Worm (Caenorhabditis elegans): Measurements from ENCODE around the gene mai-1.
A peak's percentile ranks its signal among the peaks of the same experiment; 100 is the strongest.

mai-1 gene

ce11 chrX:3115134-3116032 lies 1.0 kb downstream of the mai-1 start:
- TF ChIP-seq efl-1 (optimal IDR thresholded peaks at IDR 0.05) (peak in 1 of 2 experiments; percentile 4), efl-1 (GFP tag; optimal IDR thresholded peaks at IDR 0.05 in 1 of 2) (peak in 1 of 2 experiments; percentile 66), zip-4 (GFP tag; optimal IDR thresholded peaks at IDR 0.05) (no peak), nhr-19 (GFP tag; conservative IDR thresholded peaks at IDR 0.05) (peak; percentile 62), tbx-2 (tag; optimal IDR thresholded peaks at IDR 0.05) (no peak), ceh-63 (GFP tag; optimal IDR thresholded peaks at IDR 0.05) (peak; percentile 48), pqm-1 (tag; optimal IDR thresholded peaks at IDR 0.05) (no peak), nhr-84 (tag; optimal IDR thresholded peaks at IDR 0.05) (no peak), ceh-82 (tag; optimal IDR thresholded peaks at IDR 0.05) (peak in 2 of 3 experiments; percentile 18 to 29), ces-1 (GFP tag; optimal IDR thresholded peaks at IDR 0.05) (no peak), ama-1 (optimal IDR thresholded peaks at IDR 0.05) (peak; percentile 39), unc-62 (GFP tag; optimal IDR thresholded peaks at IDR 0.05) (no peak), irx-1 (tag; optimal IDR thresholded peaks at IDR 0.05) (no peak), xbp-1 (tag; optimal IDR thresholded peaks at IDR 0.05) (peak; percentile 1), unc-130 (tag; optimal IDR thresholded peaks at IDR 0.05) (peak; percentile 84), nhr-85 (tag) (peak; percentile 89), egl-27 (tag; optimal IDR thresholded peaks at IDR 0.05) (no peak), grh-1 (GFP tag; IDR thresholded peaks at IDR 0.05) (peak; percentile 55), aly-2 (tag; optimal IDR thresholded peaks at IDR 0.05) (peak; percentile 46), lin-14 (GFP tag; optimal IDR thresholded peaks at IDR 0.05) (peak; percentile 59), ceh-90 (tag; optimal IDR thresholded peaks at IDR 0.05) (no peak), fos-1 (tag; optimal IDR thresholded peaks at IDR 0.05) (peak; percentile 3), nhr-71 (tag; optimal IDR thresholded peaks at IDR 0.05) (peak; percentile 79), nhr-20 (tag; optimal IDR thresholded peaks at IDR 0.05) (peak; percentile 72), snu-23 (GFP tag; optimal IDR thresholded peaks at IDR 0.05) (peak; percentile 65), zag-1 (tag; optimal IDR thresholded peaks at IDR 0.05) (no peak), aha-1 (tag; optimal IDR thresholded peaks at IDR 0.05) (no peak), nhr-90 (tag; optimal IDR thresholded peaks at IDR 0.05; ENCODE audit: poor library complexity) (peak; percentile 72), fkh-4 (tag; optimal IDR thresholded peaks at IDR 0.05; ENCODE audit: borderline replicate concordance) (no peak), skn-1 (tag; optimal IDR thresholded peaks at IDR 0.05) (peak; percentile 11), C16A3.4 (tag; optimal IDR thresholded peaks at IDR 0.05) (peak; percentile 54), lir-3 (tag; optimal IDR thresholded peaks at IDR 0.05; ENCODE audit: poor library complexity) (peak; percentile 41), elt-3 (tag; optimal IDR thresholded peaks at IDR 0.05) (peak in 5 of 6 experiments; percentile 59 to 88 (median 74)), ceh-8 (GFP tag; optimal IDR thresholded peaks at IDR 0.05) (peak; percentile 33), C04F5.9 (tag; optimal IDR thresholded peaks at IDR 0.05) (no peak), mdl-1 (tag; optimal IDR thresholded peaks at IDR 0.05) (peak in 1 of 2 experiments; percentile 55), lin-13 (GFP tag; optimal IDR thresholded peaks at IDR 0.05) (peak; percentile 53), nhr-12 (tag; optimal IDR thresholded peaks at IDR 0.05) (no peak), nhr-47 (tag; optimal IDR thresholded peaks at IDR 0.05) (peak; percentile 47), nhr-77 (tag; optimal IDR thresholded peaks at IDR 0.05) (peak; percentile 50), fkh-8 (tag; optimal IDR thresholded peaks at IDR 0.05) (peak; percentile 36), rnt-1 (tag; optimal IDR thresholded peaks at IDR 0.05) (peak; percentile 40), nhr-237 (tag; optimal IDR thresholded peaks at IDR 0.05) (no peak), pax-3 (tag; optimal IDR thresholded peaks at IDR 0.05) (peak; percentile 27), alr-1 (tag; optimal IDR thresholded peaks at IDR 0.05; ENCODE audit: borderline replicate concordance) (no peak), elt-2 (tag; optimal IDR thresholded peaks at IDR 0.05) (peak; percentile 42), snpc-4 (tag; optimal IDR thresholded peaks at IDR 0.05) (no peak), lsy-2 (tag; optimal IDR thresholded peaks at IDR 0.05) (peak in 1 of 2 experiments; percentile 27), lin-35 (GFP tag; optimal IDR thresholded peaks at IDR 0.05) (peak in 1 of 2 experiments; percentile 58), ets-5 (GFP tag; IDR thresholded peaks at IDR 0.05) (no peak), dsc-1 (tag; optimal IDR thresholded peaks at IDR 0.05) (peak; percentile 28)
